Worm (Caenorhabditis elegans): Measurements from ENCODE around the gene alkb-8.

The alkb-8 gene

DNA sequence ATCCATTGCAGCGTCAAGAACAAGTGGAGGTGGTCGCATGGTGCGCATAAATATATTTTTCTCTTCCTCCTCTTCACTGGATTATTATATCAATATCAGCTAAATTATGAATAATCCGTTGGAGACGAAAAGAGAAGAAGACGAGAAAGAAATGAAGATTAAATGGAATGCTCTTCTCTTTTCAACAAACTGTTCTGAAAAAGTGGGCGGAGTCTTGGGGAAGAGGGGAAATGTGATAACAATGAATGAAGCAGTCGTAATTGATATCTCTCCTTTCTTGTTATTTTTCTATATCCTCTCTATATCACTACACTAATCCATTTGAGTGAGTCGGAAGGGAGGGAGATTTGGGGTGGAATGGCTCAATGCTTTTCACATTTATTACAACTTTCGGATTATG, 50.2 kb downstream of the alkb-8 start, which contains the start of gene arcp-1:
Gene arcp-1, minus strand, starts transcription at position 101 of the 400 bp plus-strand sequence.
- TF ChIP-seq scrt-1 (GFP tag; IDR thresholded peaks at IDR 0.05) (no peak), aly-1 (tag; optimal IDR thresholded peaks at IDR 0.05) (no peak), hmbx-1 (tag; optimal IDR thresholded peaks at IDR 0.05) (no peak), ama-1 (optimal IDR thresholded peaks at IDR 0.05) (no peak), sea-1 (GFP tag; conservative IDR thresholded peaks at IDR 0.05) (no peak), F13C5.2 (tag; optimal IDR thresholded peaks at IDR 0.05) (no peak), pes-1 (GFP tag; IDR thresholded peaks at IDR 0.05) (no peak), ceh-36 (tag; optimal IDR thresholded peaks at IDR 0.05) (no peak), ets-7 (tag; optimal IDR thresholded peaks at IDR 0.05) (no peak), tbx-11 (GFP tag; IDR thresholded peaks at IDR 0.05) (no peak), hmg-4 (GFP tag; optimal IDR thresholded peaks at IDR 0.05) (no peak), hnd-1 (tag; optimal IDR thresholded peaks at IDR 0.05) (no peak), tra-4 (tag; optimal IDR thresholded peaks at IDR 0.05) (no peak), tbx-37 (GFP tag; conservative IDR thresholded peaks at IDR 0.05) (no peak)
